Worm (Caenorhabditis elegans): ENCODE measurements around the gene set-11.
"Not testable (repeated sequence)": the region's sequence is repeated elsewhere in the genome, so short reads cannot be mapped to it uniquely, and the experiment has no call there.

Gene set-11

ce11 chrII:2707872-2708271 lies 15.5 kb upstream of the set-11 start, which contains the start of gene Y47G7B.2:
Y47G7B.2 (minus strand) TSS chrII:2708014.
- TF ChIP-seq hmbx-1 (tag; optimal IDR thresholded peaks at IDR 0.05) (no peak), ceh-36 (tag; optimal IDR thresholded peaks at IDR 0.05) (no peak), F13C5.2 (tag; optimal IDR thresholded peaks at IDR 0.05) (no peak), hnd-1 (tag; optimal IDR thresholded peaks at IDR 0.05) (no peak), ceh-13 (GFP tag; optimal IDR thresholded peaks at IDR 0.05) (no peak), sea-1 (GFP tag; conservative IDR thresholded peaks at IDR 0.05) (no peak), aly-1 (tag; optimal IDR thresholded peaks at IDR 0.05) (no peak)

- no peak for TF ChIP-seq hnd-1 (tag; optimal IDR thresholded peaks at IDR 0.05)
- TF ChIP-seq flt-1 (GFP tag; IDR thresholded peaks at IDR 0.05) = no peak
- TF ChIP-seq ama-1 (optimal IDR thresholded peaks at IDR 0.05) = no peak
- no peak for TF ChIP-seq ets-7 (tag; optimal IDR thresholded peaks at IDR 0.05)
- no peak for TF ChIP-seq B0310.2 (tag; optimal IDR thresholded peaks at IDR 0.05)
- no peak for TF ChIP-seq ceh-13 (GFP tag; optimal IDR thresholded peaks at IDR 0.05)
Measured at ce11 chrII:2705200-2705599, 12.8 kb upstream of the set-11 start, which contains the start of gene srh-128. srh-128 (minus strand) TSS chrII:2705300.

ce11 chrII:2702757-2703156 lies 10.4 kb upstream of the set-11 start, which contains the start of gene sri-60:
sri-60 (minus strand) TSS chrII:2702857.
- TF ChIP-seq ets-7 (tag; optimal IDR thresholded peaks at IDR 0.05) (no peak), B0310.2 (tag; optimal IDR thresholded peaks at IDR 0.05) (no peak), tra-4 (tag; optimal IDR thresholded peaks at IDR 0.05) (no peak), scrt-1 (GFP tag; IDR thresholded peaks at IDR 0.05) (no peak), aly-1 (tag; optimal IDR thresholded peaks at IDR 0.05) (no peak), ama-1 (optimal IDR thresholded peaks at IDR 0.05) (no peak), hmg-4 (GFP tag; optimal IDR thresholded peaks at IDR 0.05) (no peak), pes-1 (GFP tag; IDR thresholded peaks at IDR 0.05) (no peak), ceh-13 (GFP tag; optimal IDR thresholded peaks at IDR 0.05) (no peak), flt-1 (GFP tag; IDR thresholded peaks at IDR 0.05) (no peak), sea-1 (GFP tag; conservative IDR thresholded peaks at IDR 0.05) (no peak), hmbx-1 (tag; optimal IDR thresholded peaks at IDR 0.05) (no peak), ceh-36 (tag; optimal IDR thresholded peaks at IDR 0.05) (no peak), hnd-1 (tag; optimal IDR thresholded peaks at IDR 0.05) (no peak)

DNA sequence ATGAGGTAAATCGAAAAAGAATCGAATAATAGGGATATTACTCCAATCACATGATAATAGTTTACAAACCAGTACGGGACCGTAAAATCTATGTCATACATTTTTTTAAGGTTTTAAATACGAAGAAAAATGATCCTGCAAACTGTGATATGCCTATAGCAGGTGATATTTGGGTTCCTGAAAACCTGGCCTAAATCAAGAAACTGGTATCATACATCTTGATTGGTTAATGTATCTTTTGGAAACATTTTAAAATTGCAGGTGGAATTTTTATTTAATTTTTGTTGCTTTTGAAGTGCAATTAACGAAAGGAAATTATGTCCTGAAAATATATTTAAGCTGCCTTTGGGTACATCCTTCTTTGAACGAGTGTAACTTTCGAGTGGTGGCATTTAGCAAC lies 7.9 kb upstream of the set-11 start, which contains the start of gene sri-61:
sri-61 (minus strand) TSS at position 101 of the 400 bp plus-strand sequence.
- TF ChIP-seq hmbx-1 (tag; optimal IDR thresholded peaks at IDR 0.05) = no peak
- no peak for TF ChIP-seq F13C5.2 (tag; optimal IDR thresholded peaks at IDR 0.05)
- TF ChIP-seq ama-1 (optimal IDR thresholded peaks at IDR 0.05) = no peak
- TF ChIP-seq pes-1 (GFP tag; IDR thresholded peaks at IDR 0.05) = no peak
- TF ChIP-seq tbx-11 (GFP tag; IDR thresholded peaks at IDR 0.05) = no peak
- no peak for TF ChIP-seq aly-1 (tag; optimal IDR thresholded peaks at IDR 0.05)
- no peak for TF ChIP-seq ceh-36 (tag; optimal IDR thresholded peaks at IDR 0.05)
- no peak for TF ChIP-seq ceh-13 (GFP tag; optimal IDR thresholded peaks at IDR 0.05)
- no peak for TF ChIP-seq flt-1 (GFP tag; IDR thresholded peaks at IDR 0.05)
- no peak for TF ChIP-seq ets-7 (tag; optimal IDR thresholded peaks at IDR 0.05)
- no peak for TF ChIP-seq hmg-4 (GFP tag; optimal IDR thresholded peaks at IDR 0.05)

- TF ChIP-seq hmg-4 (GFP tag; optimal IDR thresholded peaks at IDR 0.05) (no peak), tbx-37 (GFP tag; conservative IDR thresholded peaks at IDR 0.05) (no peak), sea-1 (GFP tag; conservative IDR thresholded peaks at IDR 0.05) (no peak), B0310.2 (tag; optimal IDR thresholded peaks at IDR 0.05) (no peak), F13C5.2 (tag; optimal IDR thresholded peaks at IDR 0.05) (no peak), ceh-13 (GFP tag; optimal IDR thresholded peaks at IDR 0.05) (no peak), aly-1 (tag; optimal IDR thresholded peaks at IDR 0.05) (no peak), hmbx-1 (tag; optimal IDR thresholded peaks at IDR 0.05) (no peak), ceh-36 (tag; optimal IDR thresholded peaks at IDR 0.05) (no peak), scrt-1 (GFP tag; IDR thresholded peaks at IDR 0.05) (no peak), flt-1 (GFP tag; IDR thresholded peaks at IDR 0.05) (no peak), ets-7 (tag; optimal IDR thresholded peaks at IDR 0.05) (no peak), ama-1 (optimal IDR thresholded peaks at IDR 0.05) (no peak), tbx-11 (GFP tag; IDR thresholded peaks at IDR 0.05) (no peak), hnd-1 (tag; optimal IDR thresholded peaks at IDR 0.05) (no peak), pes-1 (GFP tag; IDR thresholded peaks at IDR 0.05) (no peak), tra-4 (tag; optimal IDR thresholded peaks at IDR 0.05) (no peak)
Measured at ce11 chrII:2698378-2698777, 6.0 kb upstream of the set-11 start, which contains the start of gene sri-62. sri-62 (minus strand) TSS chrII:2698478.

- TF ChIP-seq hmbx-1 (tag; optimal IDR thresholded peaks at IDR 0.05) (no peak), flt-1 (GFP tag; IDR thresholded peaks at IDR 0.05) (no peak), ets-7 (tag; optimal IDR thresholded peaks at IDR 0.05) (no peak), pes-1 (GFP tag; IDR thresholded peaks at IDR 0.05) (no peak), tbx-37 (GFP tag; conservative IDR thresholded peaks at IDR 0.05) (no peak), aly-1 (tag; optimal IDR thresholded peaks at IDR 0.05) (no peak), scrt-1 (GFP tag; IDR thresholded peaks at IDR 0.05) (no peak), ceh-13 (GFP tag; optimal IDR thresholded peaks at IDR 0.05) (no peak), ama-1 (optimal IDR thresholded peaks at IDR 0.05) (no peak), F13C5.2 (tag; optimal IDR thresholded peaks at IDR 0.05) (no peak)
Measured at ce11 chrII:2695079-2695478, 2.7 kb upstream of the set-11 start.

DNA sequence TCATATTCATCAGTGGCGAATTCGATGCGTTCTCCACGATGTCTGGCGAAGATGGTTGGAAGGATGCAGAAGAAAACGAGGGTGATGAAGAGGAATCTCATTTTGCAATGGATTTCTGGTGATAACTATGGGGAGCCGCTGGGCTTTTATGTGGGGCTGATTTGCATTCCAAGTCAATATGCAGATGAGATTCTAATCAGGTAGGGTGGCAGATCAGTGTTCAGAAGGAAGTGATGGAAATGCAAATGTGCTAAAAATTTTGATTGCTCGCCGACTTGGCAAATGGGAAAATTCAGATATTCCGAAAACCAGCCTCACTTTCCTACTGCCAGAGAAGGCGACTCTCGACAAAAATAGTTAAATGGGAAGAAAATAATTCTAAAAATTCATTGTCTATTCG lies 2.3 kb downstream of the set-11 start, which contains the start of gene nspf-3:
nspf-3 (minus strand) TSS at position 101 of the 400 bp plus-strand sequence.
- TF ChIP-seq B0310.2 (tag; optimal IDR thresholded peaks at IDR 0.05) = no peak

DNA sequence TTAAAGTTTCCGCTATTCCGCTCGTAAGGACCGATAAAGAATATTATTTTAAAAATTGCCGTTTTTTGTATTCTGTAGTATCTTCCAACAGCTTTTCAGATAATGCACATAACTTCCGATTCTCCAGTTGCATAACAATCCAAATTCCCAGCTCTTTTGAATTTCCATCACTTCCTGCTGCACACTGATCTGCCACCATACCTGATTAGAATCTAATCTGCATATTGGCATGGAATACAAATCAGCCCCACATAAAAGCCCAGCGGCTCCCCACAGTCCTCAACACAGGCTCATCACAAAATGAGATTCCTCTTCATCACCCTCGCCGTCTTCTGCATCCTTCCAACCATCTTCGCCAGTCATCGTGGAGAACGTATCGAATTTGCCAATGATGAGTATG lies 3.8 kb downstream of the set-11 start, which contains the start of gene nspf-2:
nspf-2 (plus strand) TSS at position 301 of the 400 bp plus-strand sequence.
- not testable (repeated sequence) for TF ChIP-seq pes-1 (GFP tag; IDR thresholded peaks at IDR 0.05); hmbx-1 (tag; optimal IDR thresholded peaks at IDR 0.05); scrt-1 (GFP tag; IDR thresholded peaks at IDR 0.05)
